Fruit fly (Drosophila melanogaster): ENCODE results near the gene CG3225.

Gene CG3225

dm6 chr2L:4829040-4829439, 11.0 kb upstream of the CG3225 start (continued):
- TF ChIP-seq odd (GFP tag; optimal IDR thresholded peaks at IDR 0.05) (peak; percentile 22), Side (GFP tag; optimal IDR thresholded peaks at IDR 0.05) (no peak), abd-A (tag; optimal IDR thresholded peaks at IDR 0.05) (no peak), scrt (GFP tag; optimal IDR thresholded peaks at IDR 0.05) (peak; percentile 31), schlank (tag; optimal IDR thresholded peaks at IDR 0.05) (peak; percentile 56), CG10543 (GFP tag; optimal IDR thresholded peaks at IDR 0.05) (peak; percentile 69), jigr1 (GFP tag; IDR thresholded peaks at IDR 0.05) (no peak), CG12071 (GFP tag; optimal IDR thresholded peaks at IDR 0.05) (peak; percentile 55), CG11695 (GFP tag; IDR thresholded peaks at IDR 0.05) (no peak), tx (GFP tag; optimal IDR thresholded peaks at IDR 0.05) (no peak), Hmr (GFP tag; optimal IDR thresholded peaks at IDR 0.05) (peak; percentile 60), CG9609 (GFP tag; optimal IDR thresholded peaks at IDR 0.05) (no peak), CG8359 (GFP tag; optimal IDR thresholded peaks at IDR 0.05; ENCODE audit: borderline replicate concordance) (no peak), mam (GFP tag; optimal IDR thresholded peaks at IDR 0.05) (no peak), CG13424 (tag; optimal IDR thresholded peaks at IDR 0.05) (peak; percentile 19), vvl (GFP tag; IDR thresholded peaks at IDR 0.05) (0 out of 2 replicates have a peak, but pooled peaks have one; percentile 20), CG15479 (GFP tag; optimal IDR thresholded peaks at IDR 0.05) (peak; percentile 71), zf30C (GFP tag; optimal IDR thresholded peaks at IDR 0.05) (no peak), Stat92E (GFP tag; optimal IDR thresholded peaks at IDR 0.05) (no peak), Xrp1 (GFP tag; IDR thresholded peaks at IDR 0.05) (0 out of 2 replicates have a peak, but pooled peaks have one; percentile 16), CG12104 (GFP tag; optimal IDR thresholded peaks at IDR 0.05) (peak; percentile 23), CG17568 (GFP tag; optimal IDR thresholded peaks at IDR 0.05) (no peak), exex (tag; optimal IDR thresholded peaks at IDR 0.05) (peak; percentile 24), CG17385 (GFP tag; optimal IDR thresholded peaks at IDR 0.05) (peak; percentile 12), CG9797 (GFP tag; optimal IDR thresholded peaks at IDR 0.05) (no peak), sc (optimal IDR thresholded peaks at IDR 0.05) (no peak), sc (GFP tag; optimal IDR thresholded peaks at IDR 0.05) (no peak), D19A (tag; optimal IDR thresholded peaks at IDR 0.05) (no peak), pb (GFP tag; optimal IDR thresholded peaks at IDR 0.05) (no peak), Dek (tag; optimal IDR thresholded peaks at IDR 0.05) (no peak), CG18764 (GFP tag; optimal IDR thresholded peaks at IDR 0.05) (no peak), CG18011 (GFP tag; optimal IDR thresholded peaks at IDR 0.05) (no peak), pzg (GFP tag; optimal IDR thresholded peaks at IDR 0.05) (no peak), HHEX (GFP tag; optimal IDR thresholded peaks at IDR 0.05) (peak; percentile 47), NFAT (GFP tag; IDR thresholded peaks at IDR 0.05) (no peak), nau (GFP tag; optimal IDR thresholded peaks at IDR 0.05) (no peak), Dp (GFP tag; optimal IDR thresholded peaks at IDR 0.05) (no peak), CG4360 (GFP tag; IDR thresholded peaks at IDR 0.05) (no peak), CG4404 (GFP tag; IDR thresholded peaks at IDR 0.05) (no peak), trem (tag; optimal IDR thresholded peaks at IDR 0.05) (no peak), onecut (GFP tag; IDR thresholded peaks at IDR 0.05) (no peak), Drgx (GFP tag; IDR thresholded peaks at IDR 0.05) (no peak), CG32767 (GFP tag; IDR thresholded peaks at IDR 0.05) (no peak), dmrt11E (tag; optimal IDR thresholded peaks at IDR 0.05) (no peak), CG10959 (GFP tag; IDR thresholded peaks at IDR 0.05) (no peak), ase (GFP tag; IDR thresholded peaks at IDR 0.05) (no peak), en (GFP tag; optimal IDR thresholded peaks at IDR 0.05) (no peak), CG12155 (GFP tag; optimal IDR thresholded peaks at IDR 0.05) (no peak), Fer3 (tag; optimal IDR thresholded peaks at IDR 0.05) (peak; percentile 36), lab (GFP tag; optimal IDR thresholded peaks at IDR 0.05) (peak; percentile 63), otp (GFP tag; IDR thresholded peaks at IDR 0.05) (no peak)

Measured in whole organism, embryonic.